Fruit fly (Drosophila melanogaster) whole organism, pupa: ENCODE data around the gene primo-1.
A peak's percentile ranks its signal among the peaks of the same experiment; 100 is the strongest.

Experiments
- CG10348 ChIP-seq: fragments of 200-800 bp; sonication (Bioruptor generic); IDR thresholded peaks from 2 replicates; pipeline ENCODE4 v1.3.6; 2022; ENCODE audit warnings: missing biosample characterization, missing genetic modification characterization
- CG12605 ChIP-seq: fragments of 200-800 bp; sonication (Bioruptor generic); IDR thresholded peaks from 2 replicates; pipeline ENCODE4 v1.3.6; 2022; ENCODE audit warnings: missing biosample characterization, missing genetic modification characterization
- CG13204 ChIP-seq: fragments of 200-800 bp; sonication (Bioruptor generic); optimal IDR thresholded peaks from 2 replicates; lab custom pipeline; 2018; ENCODE audit warnings: missing biosample characterization, mild to moderate bottlenecking, missing genetic modification characterization, moderate library complexity
- CG14655 ChIP-seq: fragments of 200-800 bp; sonication (Bioruptor generic); optimal IDR thresholded peaks from 3 replicates; lab custom pipeline; 2017; ENCODE audit warnings: mild to moderate bottlenecking, missing biosample characterization, missing genetic modification reagents, missing genetic modification characterization
- CG15710 ChIP-seq: fragments of 200-800 bp; sonication (Bioruptor generic); optimal IDR thresholded peaks from 2 replicates; lab custom pipeline; 2018; ENCODE audit warnings: missing biosample characterization, mild to moderate bottlenecking, missing genetic modification characterization, moderate library complexity
- CG17806 ChIP-seq: fragments of 200-800 bp; sonication (Bioruptor generic); optimal IDR thresholded peaks from 2 replicates; lab custom pipeline; 2018; ENCODE audit warnings: missing biosample characterization, mild to moderate bottlenecking, missing genetic modification characterization, moderate library complexity
- CG32121 ChIP-seq: fragments of 200-800 bp; sonication (Bioruptor generic); IDR thresholded peaks from 2 replicates; pipeline ENCODE4 v1.3.6; 2022; ENCODE audit warnings: missing biosample characterization, missing genetic modification characterization
- CG34367 ChIP-seq: fragments of 200-800 bp; sonication (Bioruptor generic); optimal IDR thresholded peaks from 2 replicates; lab custom pipeline; 2018; ENCODE audit warnings: missing biosample characterization, mild to moderate bottlenecking, missing genetic modification characterization
- CG4496 ChIP-seq: fragments of 200-800 bp; sonication (Bioruptor generic); IDR thresholded peaks from 3 replicates; pipeline ENCODE4 v1.3.6; 2022; ENCODE audit warnings: missing biosample characterization, missing genetic modification characterization
- CG8159 ChIP-seq: fragments of 200-800 bp; sonication (Bioruptor generic); optimal IDR thresholded peaks from 3 replicates; lab custom pipeline; 2018; ENCODE audit warnings: missing biosample characterization, mild to moderate bottlenecking, missing genetic modification characterization, moderate library complexity
- CG8301 ChIP-seq: fragments of 200-800 bp; sonication (Bioruptor generic); optimal IDR thresholded peaks from 2 replicates; lab custom pipeline; 2018; ENCODE audit warnings: missing biosample characterization, mild to moderate bottlenecking, missing genetic modification characterization
- CG9948 ChIP-seq: fragments of 200-800 bp; sonication (Bioruptor generic); optimal IDR thresholded peaks from 2 replicates; lab custom pipeline; 2018; ENCODE audit warnings: missing biosample characterization, mild to moderate bottlenecking, missing genetic modification characterization, moderate library complexity
- D1 ChIP-seq: fragments of 200-800 bp; sonication (Bioruptor generic); optimal IDR thresholded peaks from 2 replicates; lab custom pipeline; 2018; ENCODE audit warnings: missing biosample characterization, mild to moderate bottlenecking, missing genetic modification characterization, moderate library complexity
- EcR ChIP-seq: fragments of 200-800 bp; sonication (Bioruptor generic); optimal IDR thresholded peaks from 3 replicates; lab custom pipeline; 2019; ENCODE audit warnings: missing biosample characterization, missing genetic modification characterization, mild to moderate bottlenecking, moderate library complexity, missing genetic modification reagents
- Ets98B ChIP-seq: fragments of 200-800 bp; sonication (Bioruptor generic); IDR thresholded peaks from 2 replicates; pipeline ENCODE4 v1.3.6; 2022; ENCODE audit warnings: missing biosample characterization, missing genetic modification characterization
- Pif1A ChIP-seq: fragments of 200-800 bp; sonication (Bioruptor generic); optimal IDR thresholded peaks from 3 replicates; lab custom pipeline; 2016; ENCODE audit warnings: missing biosample characterization, missing genetic modification characterization
- Pif1B ChIP-seq: fragments of 200-800 bp; sonication (Bioruptor generic); optimal IDR thresholded peaks from 3 replicates; lab custom pipeline; 2016; ENCODE audit warnings: missing biosample characterization, missing genetic modification characterization
- Snoo ChIP-seq: fragments of 200-800 bp; sonication (Bioruptor generic); optimal IDR thresholded peaks from 3 replicates; lab custom pipeline; 2017; ENCODE audit warnings: missing biosample characterization, mild to moderate bottlenecking, missing genetic modification characterization, inconsistent platforms
- fd96Ca ChIP-seq: fragments of 200-800 bp; sonication (Bioruptor generic); IDR thresholded peaks from 3 replicates; pipeline ENCODE4 v1.3.6; 2022; ENCODE audit warnings: missing biosample characterization, missing genetic modification characterization
- gl ChIP-seq: fragments of 200-800 bp; sonication (Bioruptor generic); optimal IDR thresholded peaks from 2 replicates; lab custom pipeline; 2018; ENCODE audit warnings: missing biosample characterization, mild to moderate bottlenecking, missing genetic modification characterization
- rn ChIP-seq: fragments of 200-800 bp; sonication (Bioruptor generic); IDR thresholded peaks from 2 replicates; pipeline ENCODE4 v1.3.6; 2022; ENCODE audit warnings: missing biosample characterization, missing genetic modification characterization

primo-1 gene

DNA sequence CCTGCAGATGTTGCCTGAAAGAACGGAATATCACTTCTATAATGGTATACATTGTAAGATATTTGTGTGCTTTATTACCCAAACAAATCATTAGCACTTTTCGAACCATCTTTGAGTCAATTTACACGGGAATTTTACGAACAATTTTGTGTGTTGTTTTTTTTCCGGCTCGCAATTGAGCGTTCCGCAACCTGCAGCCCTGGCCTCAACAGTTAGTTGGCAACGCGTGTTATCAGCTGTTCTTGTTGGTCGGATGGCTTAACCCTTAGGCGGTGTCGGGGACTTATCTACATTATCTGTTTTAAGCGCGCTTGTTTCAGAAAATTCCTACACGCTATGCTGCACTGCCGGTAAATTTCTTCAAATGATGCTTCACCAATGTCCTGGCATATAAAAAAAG, 990 bp downstream of the primo-1 start:
- TF ChIP-seq CG13204 (GFP tag; lab: Kevin White, UChicago) = no peak
- 0 out of 2 replicates have a peak, but pooled peaks have one; percentile 12 for TF ChIP-seq CG32121
- peak; percentile 26 for TF ChIP-seq CG8159 (tag; lab: Kevin White, UChicago)
- TF ChIP-seq EcR (GFP tag; lab: Kevin White, UChicago) = no peak
- peak; percentile 16 for TF ChIP-seq gl (tag; lab: Kevin White, UChicago)
- TF ChIP-seq Pif1A = peak; percentile 36
- TF ChIP-seq Pif1B = no peak
- no peak for TF ChIP-seq CG14655 (GFP tag; lab: Kevin White, UChicago)
- TF ChIP-seq CG4496 = peak; percentile 63
- no peak for TF ChIP-seq Snoo (tag; lab: Kevin White, UChicago)
- TF ChIP-seq CG15710 (tag; lab: Kevin White, UChicago) = peak; percentile 4
- peak; percentile 13; the same call in 1 of the 2 replicates for TF ChIP-seq Ets98B
- TF ChIP-seq CG9948 (tag; lab: Kevin White, UChicago) = no peak
- TF ChIP-seq CG12605 (GFP tag; lab: Robert Waterston, UW) = 0 out of 2 replicates have a peak, but pooled peaks have one; percentile 30
- TF ChIP-seq CG17806 (tag; lab: Kevin White, UChicago) = no peak
- TF ChIP-seq CG8301 (tag; lab: Kevin White, UChicago) = no peak
- TF ChIP-seq D1 = peak; percentile 32
- no peak for TF ChIP-seq CG34367 (tag; lab: Kevin White, UChicago)
- TF ChIP-seq fd96Ca (GFP tag; lab: Robert Waterston, UW) = peak; percentile 48; the same call in 2 of the 3 replicates

- TF ChIP-seq CG4496 (no peak), CG32121 (no peak), Pif1B (no peak), fd96Ca (GFP tag; lab: Robert Waterston, UW) (no peak), rn (GFP tag; lab: Robert Waterston, UW) (no peak), CG34367 (tag; lab: Kevin White, UChicago) (no peak), CG10348 (GFP tag; lab: Robert Waterston, UW) (no peak), CG14655 (GFP tag; lab: Kevin White, UChicago) (no peak)
These were observed 1.8 kb downstream of the primo-1 start, which contains the start of gene Argp for dm6 chr3R:13709839-13710238. Argp (minus strand) TSS chr3R:13709939.

DNA sequence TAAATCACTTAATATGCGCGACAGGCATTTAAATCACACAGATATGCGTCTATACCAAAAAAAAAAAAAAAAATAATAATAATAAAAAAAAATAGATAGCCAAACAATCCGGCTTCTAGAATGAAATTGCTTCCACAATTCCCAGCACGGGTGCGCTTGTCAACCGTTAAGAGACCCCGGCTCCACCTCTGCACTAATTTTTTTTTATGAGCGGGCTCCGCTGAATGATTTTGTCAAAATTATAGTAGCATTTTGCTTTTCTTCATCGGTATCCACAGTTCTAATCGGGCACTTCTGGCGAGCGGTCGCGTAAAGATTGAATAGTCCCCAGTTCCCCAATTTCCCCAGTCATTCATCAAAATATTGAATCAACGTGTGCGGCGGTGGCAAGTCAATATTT, 5.2 kb downstream of the primo-1 start, which contains the start of gene Adgf-C:
Adgf-C (plus strand) TSS at position 301 of the 400 bp plus-strand sequence.
- TF ChIP-seq CG32121 (no peak), fd96Ca (GFP tag; lab: Robert Waterston, UW) (no peak), CG15710 (tag; lab: Kevin White, UChicago) (no peak), CG14655 (GFP tag; lab: Kevin White, UChicago) (no peak), Ets98B (no peak), Pif1A (no peak), CG13204 (GFP tag; lab: Kevin White, UChicago) (no peak), CG12605 (GFP tag; lab: Robert Waterston, UW) (no peak), CG9948 (tag; lab: Kevin White, UChicago) (no peak), gl (tag; lab: Kevin White, UChicago) (no peak), CG10348 (GFP tag; lab: Robert Waterston, UW) (no peak), CG8301 (tag; lab: Kevin White, UChicago) (no peak), CG4496 (no peak), rn (GFP tag; lab: Robert Waterston, UW) (no peak), CG17806 (tag; lab: Kevin White, UChicago) (no peak), CG8159 (tag; lab: Kevin White, UChicago) (no peak), CG34367 (tag; lab: Kevin White, UChicago) (no peak), D1 (no peak)

DNA sequence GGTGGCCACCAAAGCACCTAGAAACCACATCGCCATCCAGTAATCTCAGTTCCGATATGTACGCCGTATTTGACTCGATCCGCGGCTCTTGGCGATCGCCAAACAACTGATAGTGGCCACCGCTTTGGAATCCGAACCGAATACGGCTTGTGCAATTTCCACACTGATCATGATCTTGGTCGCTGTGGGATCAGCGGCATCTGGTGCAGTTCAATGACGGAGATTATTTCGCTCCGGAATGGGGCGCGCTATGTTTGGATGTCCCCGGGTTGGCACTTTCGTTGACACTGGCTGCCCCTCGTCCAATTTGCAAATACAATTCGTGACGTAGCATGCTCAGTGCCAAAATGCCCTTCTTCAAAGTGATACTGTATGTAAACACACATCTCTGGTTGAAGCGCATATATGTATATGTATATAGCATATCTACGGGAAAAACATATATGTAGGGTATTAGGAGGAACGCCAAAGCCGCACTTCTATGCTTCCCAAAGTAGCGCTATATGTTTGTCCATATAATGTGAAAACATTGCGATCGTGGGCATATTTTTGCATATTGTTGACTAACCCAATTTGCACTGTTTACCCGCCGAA, 6.2 kb downstream of the primo-1 start, which contains the start of gene Adgf-D:
Adgf-D (minus strand) TSS at position 111 of the 594 bp plus-strand sequence.
- TF ChIP-seq CG8301 (tag; lab: Kevin White, UChicago) = no peak
- TF ChIP-seq Pif1B = no peak
- no peak for TF ChIP-seq rn (GFP tag; lab: Robert Waterston, UW)
- no peak for TF ChIP-seq Ets98B
- TF ChIP-seq CG32121 = no peak

- TF ChIP-seq rn (GFP tag; lab: Robert Waterston, UW) (no peak), CG17806 (tag; lab: Kevin White, UChicago) (no peak), CG9948 (tag; lab: Kevin White, UChicago) (no peak), gl (tag; lab: Kevin White, UChicago) (no peak), CG8159 (tag; lab: Kevin White, UChicago) (no peak), CG10348 (GFP tag; lab: Robert Waterston, UW) (no peak)
These were observed 10.9 kb downstream of the primo-1 start, which contains the start of gene f-cup for dm6 chr3R:13700738-13701137. f-cup (minus strand) TSS chr3R:13700838.

- no peak for TF ChIP-seq CG13204 (GFP tag; lab: Kevin White, UChicago)
- no peak for TF ChIP-seq Pif1B
- TF ChIP-seq CG10348 (GFP tag; lab: Robert Waterston, UW) = no peak
- TF ChIP-seq CG32121 = no peak
- no peak for TF ChIP-seq CG12605 (GFP tag; lab: Robert Waterston, UW)
- no peak for TF ChIP-seq Pif1A
- no peak for TF ChIP-seq EcR (GFP tag; lab: Kevin White, UChicago)
- TF ChIP-seq D1 = no peak
- TF ChIP-seq CG34367 (tag; lab: Kevin White, UChicago) = no peak
- TF ChIP-seq Ets98B = no peak
- TF ChIP-seq CG4496 = no peak
- TF ChIP-seq CG9948 (tag; lab: Kevin White, UChicago) = no peak
- no peak for TF ChIP-seq CG8159 (tag; lab: Kevin White, UChicago)
- no peak for TF ChIP-seq CG14655 (GFP tag; lab: Kevin White, UChicago)
- TF ChIP-seq fd96Ca (GFP tag; lab: Robert Waterston, UW) = no peak
- TF ChIP-seq Snoo (tag; lab: Kevin White, UChicago) = no peak
- TF ChIP-seq CG15710 (tag; lab: Kevin White, UChicago) = no peak
These were observed 11.4 kb downstream of the primo-1 start, which contains the start of gene ninaB for dm6 chr3R:13700192-13700591. ninaB (plus strand) TSS chr3R:13700565.
